Fruit fly (Drosophila melanogaster) whole organism, wandering third instar larva: Measurements from ENCODE around the gene CG46430.

Experiments
- CG9705 ChIP-seq: fragments of 200-800 bp; sonication (Bioruptor generic); optimal IDR thresholded peaks from 2 replicates; lab custom pipeline; 2018; ENCODE audit warnings: missing biosample characterization, mild to moderate bottlenecking, missing genetic modification characterization
- CrebA ChIP-seq: fragments of 200-800 bp; sonication (Bioruptor generic); optimal IDR thresholded peaks from 2 replicates; lab custom pipeline; 2016; ENCODE audit warnings: missing biosample characterization, mild to moderate bottlenecking, missing genetic modification characterization, borderline replicate concordance
- HLH106 ChIP-seq: fragments of 200-800 bp; optimal IDR thresholded peaks from 3 replicates; lab custom pipeline; 2019; ENCODE audit warnings: missing biosample characterization, mild to moderate bottlenecking, missing genetic modification characterization, moderate library complexity
- Hr83 ChIP-seq: fragments of 200-300 bp; sonication (Bioruptor generic); optimal IDR thresholded peaks from 2 replicates; lab custom pipeline; 2016; ENCODE audit warnings: missing biosample characterization, mild to moderate bottlenecking, missing genetic modification characterization, moderate library complexity; ENCODE audit not compliant: poor library complexity, severe bottlenecking
- Myc ChIP-seq: fragments of >200 bp; optimal IDR thresholded peaks from 2 replicates; lab custom pipeline; 2017
- brk ChIP-seq: fragments of 200-800 bp; sonication (Bioruptor generic); optimal IDR thresholded peaks from 2 replicates; lab custom pipeline; 2016; ENCODE audit warnings: missing biosample characterization, mild to moderate bottlenecking, missing genetic modification characterization
- dmrt93B ChIP-seq: fragments of 200-800 bp; sonication (Bioruptor generic); optimal IDR thresholded peaks from 2 replicates; lab custom pipeline; 2018; ENCODE audit warnings: missing biosample characterization, mild to moderate bottlenecking, missing genetic modification characterization
- h ChIP-seq: fragments of 200-800 bp; sonication (Bioruptor generic); optimal IDR thresholded peaks from 3 replicates; lab custom pipeline; 2016; ENCODE audit warnings: missing biosample characterization, mild to moderate bottlenecking, missing genetic modification characterization
- psq ChIP-seq: fragments of 200-800 bp; sonication (Bioruptor generic); optimal IDR thresholded peaks from 3 replicates; lab custom pipeline; 2017; ENCODE audit warnings: missing biosample characterization, mild to moderate bottlenecking, missing genetic modification characterization, moderate library complexity
- usp ChIP-seq: fragments of >200 bp; optimal IDR thresholded peaks from 2 replicates; lab custom pipeline; 2017; ENCODE audit warnings: missing biosample characterization, missing genetic modification characterization
- woc ChIP-seq: sonication (Bioruptor generic); optimal IDR thresholded peaks from 2 replicates; lab custom pipeline; 2016; ENCODE audit warnings: missing biosample characterization, mild to moderate bottlenecking, missing genetic modification characterization

dm6 chr3L:10525641-10526382 lies 47.5 kb downstream of the CG46430 start:
- TF ChIP-seq CrebA (GFP tag; lab: Kevin White, UChicago) (no peak), Hr83 (no peak), h (GFP tag; lab: Kevin White, UChicago) (peak; percentile 11), CG9705 (no peak), brk (GFP tag; lab: Kevin White, UChicago) (no peak), HLH106 (tag; lab: Kevin White, UChicago) (peak; percentile 9), woc (GFP tag; lab: Kevin White, UChicago) (no peak), usp (GFP tag; lab: Kevin White, UChicago) (no peak), dmrt93B (GFP tag; lab: Kevin White, UChicago) (no peak), Myc (lab: Kevin White, UChicago) (no peak), psq (GFP tag; lab: Kevin White, UChicago) (no peak)
